Fruit fly (Drosophila melanogaster): ENCODE measurements around the gene CG8813.

CG8813 gene

dm6 chr2L:2908440-2909154 is 39.1 kb downstream of the CG8813 start (continued):
- TF ChIP-seq grau (tag; optimal IDR thresholded peaks at IDR 0.05) (no peak), Scr (GFP tag; IDR thresholded peaks at IDR 0.05; ENCODE audit: partially characterized antibody) (no peak), HLH3B (GFP tag; IDR thresholded peaks at IDR 0.05) (no peak), CG13123 (GFP tag; optimal IDR thresholded peaks at IDR 0.05) (no peak), vvl (GFP tag; IDR thresholded peaks at IDR 0.05) (peak; percentile 21; the same call in 1 of the 2 replicates), CG32532 (GFP tag; IDR thresholded peaks at IDR 0.05) (peak; percentile 7; the same call in 1 of the 2 replicates), CG18619 (GFP tag; optimal IDR thresholded peaks at IDR 0.05) (no peak), CG16813 (GFP tag; IDR thresholded peaks at IDR 0.05; ENCODE audit: partially characterized antibody) (no peak), Rx (GFP tag; IDR thresholded peaks at IDR 0.05) (no peak), BEAF-32 (GFP tag; optimal IDR thresholded peaks at IDR 0.05) (no peak), CG12219 (GFP tag; optimal IDR thresholded peaks at IDR 0.05) (no peak), CG1602 (GFP tag; optimal IDR thresholded peaks at IDR 0.05) (no peak), eve (GFP tag; optimal IDR thresholded peaks at IDR 0.05) (peak in 1 of 2 experiments; percentile 59), Dbx (GFP tag; IDR thresholded peaks at IDR 0.05) (no peak), oc (tag; optimal IDR thresholded peaks at IDR 0.05) (peak; percentile 80), MESR4 (GFP tag; optimal IDR thresholded peaks at IDR 0.05) (no peak), gro (GFP tag; optimal IDR thresholded peaks at IDR 0.05) (no peak), CG30020 (tag; optimal IDR thresholded peaks at IDR 0.05) (no peak), luna (GFP tag; optimal IDR thresholded peaks at IDR 0.05) (no peak), CG1832 (GFP tag; optimal IDR thresholded peaks at IDR 0.05) (peak; percentile 34), CG11695 (GFP tag; IDR thresholded peaks at IDR 0.05) (no peak), CG9932 (GFP tag; IDR thresholded peaks at IDR 0.05) (no peak), Eip74EF (GFP tag; optimal IDR thresholded peaks at IDR 0.05) (no peak), hbn (GFP tag; IDR thresholded peaks at IDR 0.05; ENCODE audit: partially characterized antibody) (no peak), CG13424 (tag; optimal IDR thresholded peaks at IDR 0.05) (no peak), btn (GFP tag; optimal IDR thresholded peaks at IDR 0.05) (no peak), shn (GFP tag; optimal IDR thresholded peaks at IDR 0.05) (no peak), eyg (GFP tag; optimal IDR thresholded peaks at IDR 0.05) (no peak), Nf-YA (GFP tag; IDR thresholded peaks at IDR 0.05) (no peak), CG42726 (GFP tag; IDR thresholded peaks at IDR 0.05; ENCODE audit: partially characterized antibody) (no peak), CG17385 (GFP tag; optimal IDR thresholded peaks at IDR 0.05) (no peak), CG9797 (GFP tag; optimal IDR thresholded peaks at IDR 0.05) (no peak), jumu (GFP tag; optimal IDR thresholded peaks at IDR 0.05) (no peak), ac (GFP tag; optimal IDR thresholded peaks at IDR 0.05) (no peak), CG15514 (GFP tag; optimal IDR thresholded peaks at IDR 0.05) (no peak), Sox102F (GFP tag; optimal IDR thresholded peaks at IDR 0.05) (no peak), CG7987 (GFP tag; optimal IDR thresholded peaks at IDR 0.05) (no peak), CG1647 (GFP tag; optimal IDR thresholded peaks at IDR 0.05) (no peak), Jarid2 (GFP tag; optimal IDR thresholded peaks at IDR 0.05) (no peak), CG2116 (GFP tag; optimal IDR thresholded peaks at IDR 0.05) (no peak), Dad (GFP tag; optimal IDR thresholded peaks at IDR 0.05) (no peak), jigr1 (GFP tag; IDR thresholded peaks at IDR 0.05) (no peak), nmo (GFP tag; optimal IDR thresholded peaks at IDR 0.05) (no peak), cato (GFP tag; optimal IDR thresholded peaks at IDR 0.05; ENCODE audit: borderline replicate concordance) (no peak), CTCF (GFP tag; optimal IDR thresholded peaks at IDR 0.05) (no peak), sd (tag; optimal IDR thresholded peaks at IDR 0.05) (peak; percentile 52), mirr (GFP tag; optimal IDR thresholded peaks at IDR 0.05) (peak; percentile 11), ERR (GFP tag; optimal IDR thresholded peaks at IDR 0.05) (no peak), CG10321 (GFP tag; IDR thresholded peaks at IDR 0.05) (0 out of 2 replicates have a peak, but pooled peaks have one; percentile 32), Atf-2 (GFP tag; optimal IDR thresholded peaks at IDR 0.05) (no peak)
